Worm (Caenorhabditis elegans): Measurements from ENCODE around the gene tag-314.

ce11 chrV:10467659-10468058 lies 39.2 kb upstream of the tag-314 start:
- no peak for TF ChIP-seq pag-3 (tag; optimal IDR thresholded peaks at IDR 0.05; ENCODE audit: borderline replicate concordance)
- no peak for TF ChIP-seq fkh-10 (GFP tag; optimal IDR thresholded peaks at IDR 0.05)
- TF ChIP-seq hlh-6 (tag; optimal IDR thresholded peaks at IDR 0.05): no peak
- TF ChIP-seq gmeb-2 (tag; optimal IDR thresholded peaks at IDR 0.05): no peak
- TF ChIP-seq unc-55 (GFP tag; optimal IDR thresholded peaks at IDR 0.05): no peak
- no peak for TF ChIP-seq nhr-11 (tag; optimal IDR thresholded peaks at IDR 0.05)
